Worm (Caenorhabditis elegans): ENCODE data around the gene F25E5.9.

DNA sequence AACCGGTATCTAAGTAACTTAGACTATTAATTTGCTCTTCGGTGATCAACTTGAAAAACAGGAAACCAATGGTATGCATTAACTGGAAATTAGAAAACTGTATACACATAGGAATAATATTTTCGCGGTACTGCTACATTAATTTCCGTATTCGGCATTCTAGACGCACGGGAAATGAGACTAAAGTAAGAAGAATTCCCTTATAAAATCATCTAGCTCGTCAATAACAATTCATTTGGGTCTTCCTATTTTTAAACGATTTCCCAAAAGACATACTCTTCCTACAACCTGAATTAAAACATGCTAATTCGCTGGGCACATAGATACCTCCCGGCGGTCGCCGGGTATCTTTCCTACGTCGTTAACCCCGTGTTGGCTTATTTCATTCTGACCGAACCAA lies 35.4 kb downstream of the F25E5.9 start, which contains the start of gene srj-13:
- TF ChIP-seq C17E4.6 (GFP tag; IDR thresholded peaks at IDR 0.05) (no peak), ama-1 (optimal IDR thresholded peaks at IDR 0.05) (no peak), ama-1 (GFP tag; optimal IDR thresholded peaks at IDR 0.05) (no peak)

Measured in whole organism, young adult.